Fruit fly (Drosophila melanogaster) whole organism: ENCODE results near the gene RpL22.

Experiments
- Dll ChIP-seq: fragments of >200 bp; optimal IDR thresholded peaks from 2 replicates; lab custom pipeline; 2017
- psq ChIP-seq: fragments of >200 bp; optimal IDR thresholded peaks from 2 replicates; lab custom pipeline; 2017

- TF ChIP-seq Dll (lab: Kevin White, UChicago) = no peak
- no peak for TF ChIP-seq psq (lab: Kevin White, UChicago)
Measured at dm6 chrX:756856-757255, 8.1 kb downstream of the RpL22 start.
